Fruit fly (Drosophila melanogaster) whole organism, adult: ENCODE data around the gene Ppm1.

ENCODE experiments used
- CG12768 ChIP-seq: fragments of 200-800 bp; sonication (Bioruptor generic); optimal IDR thresholded peaks from 2 replicates; lab custom pipeline; 2017; ENCODE audit warnings: missing biosample characterization, missing genetic modification characterization, mild to moderate bottlenecking, moderate library complexity, missing genetic modification reagents
- CG5204 ChIP-seq: fragments of 200-800 bp; sonication (Bioruptor generic); optimal IDR thresholded peaks from 2 replicates; lab custom pipeline; 2016; ENCODE audit warnings: missing biosample characterization, missing genetic modification characterization
- CG7045 ChIP-seq: fragments of 200-800 bp; sonication (Bioruptor generic); optimal IDR thresholded peaks from 2 replicates; lab custom pipeline; 2017; ENCODE audit warnings: missing biosample characterization, mild to moderate bottlenecking, missing genetic modification characterization
- Hr96 ChIP-seq: fragments of 200-800 bp; sonication (Bioruptor generic); optimal IDR thresholded peaks from 2 replicates; lab custom pipeline; 2016; ENCODE audit warnings: missing biosample characterization, missing genetic modification characterization
- Mnt ChIP-seq: fragments of 200-800 bp; sonication (Bioruptor generic); optimal IDR thresholded peaks from 2 replicates; lab custom pipeline; 2016; ENCODE audit warnings: missing biosample characterization, mild to moderate bottlenecking, missing genetic modification characterization
- kay ChIP-seq: fragments of 200-800 bp; sonication (Bioruptor generic); peaks from one replicate; lab custom pipeline; 2016; ENCODE audit warnings: missing biosample characterization, missing genetic modification characterization, borderline replicate concordance
- ovo ChIP-seq: fragments of 200-800 bp; sonication (Bioruptor generic); optimal IDR thresholded peaks from 2 replicates; lab custom pipeline; 2016; ENCODE audit warnings: missing biosample characterization, missing genetic modification characterization
- pad ChIP-seq: fragments of 200-800 bp; sonication (Bioruptor generic); optimal IDR thresholded peaks from 3 replicates; lab custom pipeline; 2017; ENCODE audit warnings: missing biosample characterization, missing genetic modification characterization, mild to moderate bottlenecking, moderate library complexity, missing genetic modification reagents
- tj ChIP-seq: fragments of 200-800 bp; sonication (Bioruptor generic); optimal IDR thresholded peaks from 3 replicates; lab custom pipeline; 2017; ENCODE audit warnings: missing biosample characterization, mild to moderate bottlenecking, missing genetic modification characterization, moderate library complexity
- toe ChIP-seq: fragments of 200-800 bp; sonication (Bioruptor generic); optimal IDR thresholded peaks from 2 replicates; lab custom pipeline; 2016; ENCODE audit warnings: missing biosample characterization, missing genetic modification characterization

DNA sequence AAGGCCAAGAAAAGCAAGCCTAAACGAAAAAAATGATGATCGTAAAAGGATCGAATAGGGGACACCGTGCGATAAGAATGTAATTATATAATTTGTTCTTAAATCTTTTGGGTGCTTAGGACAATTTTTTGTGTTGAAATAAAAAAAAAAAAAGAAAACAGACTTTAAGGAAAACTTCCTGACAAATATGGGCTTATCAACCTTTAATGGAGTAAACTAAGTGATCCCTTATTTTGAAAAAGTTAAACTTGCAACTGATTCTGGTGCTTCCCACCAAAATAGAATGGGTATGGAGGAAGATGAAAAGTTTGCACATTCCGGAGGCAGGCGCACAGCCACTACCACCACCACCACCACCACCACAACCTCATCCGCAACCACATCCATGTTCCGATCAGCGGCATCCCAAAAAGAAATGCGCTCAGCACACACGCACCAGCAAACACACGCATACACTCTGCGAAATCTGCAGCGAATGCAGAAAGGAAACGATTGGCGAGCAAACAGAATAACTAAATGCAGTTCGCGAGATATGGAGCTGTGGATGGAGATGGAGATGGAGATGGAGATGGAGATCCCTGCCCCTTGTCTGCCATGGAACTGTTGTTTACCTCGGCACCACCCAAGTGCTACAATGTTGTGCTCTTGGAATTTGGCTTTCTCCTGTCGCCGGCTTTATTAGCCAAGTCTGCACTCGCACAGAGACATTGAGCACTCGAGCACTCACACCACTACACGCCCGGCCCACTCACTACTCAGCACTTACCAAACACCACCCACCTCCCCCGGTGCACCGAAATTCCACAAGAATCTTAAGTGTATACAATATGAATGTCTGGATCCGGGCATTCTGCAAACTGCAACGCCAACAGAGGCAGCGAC, 38.5 kb downstream of the Ppm1 start:
- TF ChIP-seq Mnt (GFP tag; lab: Kevin White, UChicago) (no peak), CG12768 (GFP tag; lab: Kevin White, UChicago) (no peak), CG7045 (GFP tag; lab: Kevin White, UChicago) (no peak), ovo (GFP tag; lab: Kevin White, UChicago) (no peak), pad (GFP tag; lab: Kevin White, UChicago) (no peak), tj (GFP tag; lab: Kevin White, UChicago) (no peak), Hr96 (GFP tag; lab: Kevin White, UChicago) (no peak), CG5204 (no peak), kay (GFP tag; lab: Kevin White, UChicago) (no peak), toe (GFP tag; lab: Kevin White, UChicago) (no peak)
